Worm (Caenorhabditis elegans): Measurements from ENCODE around the gene clec-163.

DNA sequence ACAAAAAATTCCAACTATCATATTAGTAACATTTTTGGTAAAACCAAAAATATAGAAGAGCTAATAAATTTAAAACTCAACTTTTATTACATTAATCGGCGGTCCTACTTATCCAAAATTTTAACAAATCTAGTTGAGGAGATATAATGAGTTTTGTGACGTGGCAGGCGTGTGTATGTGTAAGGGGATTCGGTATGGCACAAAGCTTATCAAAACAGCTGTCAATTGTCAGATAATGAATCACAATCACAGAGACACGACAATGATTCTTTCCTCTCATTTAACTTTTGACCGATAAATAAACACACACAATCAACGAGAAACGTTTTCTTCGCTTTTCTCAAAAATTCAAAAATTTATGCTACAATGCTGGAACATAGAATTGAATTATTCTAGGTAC, 7.9 kb downstream of the clec-163 start, which contains the start of gene K11D9.3:
- no peak for TF ChIP-seq tbx-7 (tag; optimal IDR thresholded peaks at IDR 0.05)
- TF ChIP-seq unc-86 (tag; optimal IDR thresholded peaks at IDR 0.05): no peak
- no peak for TF ChIP-seq mec-3 (tag; optimal IDR thresholded peaks at IDR 0.05; ENCODE audit: borderline replicate concordance)
